Fruit fly (Drosophila melanogaster): ENCODE results near the gene Mat89Ba.

DNA sequence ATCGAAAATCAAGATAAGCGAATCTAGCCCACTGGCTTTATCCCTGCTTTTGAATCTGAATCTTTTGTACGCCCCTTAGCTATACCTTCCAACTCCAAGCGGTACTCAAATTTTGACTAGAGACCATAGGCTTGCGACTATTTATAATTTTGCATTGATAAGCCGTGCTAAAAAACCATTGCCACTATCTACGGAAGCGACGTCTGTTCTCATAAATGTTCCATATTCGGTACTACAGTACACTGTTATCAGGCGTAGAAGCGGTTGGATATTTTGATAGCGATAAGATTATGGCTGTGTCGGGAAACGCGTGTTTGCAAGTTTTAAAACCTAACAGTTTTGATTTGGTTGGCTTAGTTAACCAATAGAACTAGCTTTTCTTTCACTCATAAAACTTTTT is 3.1 kb upstream of the Mat89Ba start:
- TF ChIP-seq pan (optimal IDR thresholded peaks at IDR 0.05) (no peak), psq (optimal IDR thresholded peaks at IDR 0.05) (no peak), EcR (GFP tag; optimal IDR thresholded peaks at IDR 0.05) (no peak), usp (GFP tag; optimal IDR thresholded peaks at IDR 0.05) (no peak)
